Fruit fly (Drosophila melanogaster): ENCODE data around the gene SMC6.

DNA sequence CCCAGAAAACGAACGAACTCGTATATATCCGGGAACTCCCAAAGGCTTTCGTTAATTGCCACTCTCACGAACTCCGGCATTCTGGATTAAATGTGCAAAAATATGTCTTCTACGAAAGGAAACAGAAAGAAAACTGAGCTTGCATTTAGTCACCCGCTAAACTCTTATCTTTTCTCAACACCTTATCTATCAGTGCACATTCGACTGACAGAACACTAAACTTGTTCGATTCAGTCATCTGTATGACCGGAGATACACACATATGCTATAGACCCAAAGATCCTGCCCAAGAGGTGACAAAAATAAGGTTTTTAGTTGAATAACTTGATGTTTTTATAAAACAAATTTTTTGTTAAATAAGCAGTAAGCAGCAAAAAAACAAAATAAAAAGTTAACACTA is 43.1 kb downstream of the SMC6 start, which contains the start of gene p38c:
- TF ChIP-seq EcR (GFP tag; optimal IDR thresholded peaks at IDR 0.05) (no peak), Dll (optimal IDR thresholded peaks at IDR 0.05) (no peak)
